Fruit fly (Drosophila melanogaster) whole organism, embryonic: ENCODE results near the gene Trpgamma.

Source experiments
- Blimp-1 ChIP-seq: fragments of 200-800 bp; sonication (Bioruptor generic); optimal IDR thresholded peaks from 3 replicates; lab custom pipeline; 2018; ENCODE audit warnings: missing biosample characterization, missing genetic modification characterization, mild to moderate bottlenecking, moderate library complexity, missing genetic modification reagents
- Bteb2 ChIP-seq: fragments of 200-800 bp; sonication (Bioruptor generic); optimal IDR thresholded peaks from 2 replicates; lab custom pipeline; 2016; ENCODE audit warnings: missing biosample characterization, missing genetic modification characterization
- CG10267 ChIP-seq: fragments of 200-800 bp; sonication (Bioruptor generic); optimal IDR thresholded peaks from 2 replicates; lab custom pipeline; 2018; ENCODE audit warnings: missing biosample characterization, mild to moderate bottlenecking, missing genetic modification characterization, moderate library complexity
- CG10654 ChIP-seq: fragments of 200-800 bp; sonication (Bioruptor generic); optimal IDR thresholded peaks from 2 replicates; lab custom pipeline; 2016; ENCODE audit warnings: missing biosample characterization, missing genetic modification characterization
- CG10979 ChIP-seq: fragments of 200-800 bp; sonication (Bioruptor generic); optimal IDR thresholded peaks from 2 replicates; lab custom pipeline; 2018; ENCODE audit warnings: missing biosample characterization, mild to moderate bottlenecking, missing genetic modification characterization, moderate library complexity
- CG11085 ChIP-seq: fragments of 200-800 bp; sonication (Bioruptor generic); IDR thresholded peaks from 2 replicates; pipeline ENCODE4 v1.3.6; 2022; ENCODE audit warnings: missing biosample characterization, missing genetic modification characterization
- CG11398 ChIP-seq: fragments of 200-800 bp; sonication (Bioruptor generic); optimal IDR thresholded peaks from 2 replicates; lab custom pipeline; 2016; ENCODE audit warnings: missing biosample characterization, missing genetic modification characterization
- CG14860 ChIP-seq: fragments of 200-800 bp; sonication (Bioruptor generic); IDR thresholded peaks from 3 replicates; pipeline ENCODE4 v1.3.6; 2022; ENCODE audit warnings: missing biosample characterization, missing genetic modification characterization; ENCODE audit not compliant: partially characterized antibody
- CG1603 ChIP-seq: fragments of 200-800 bp; sonication (Bioruptor generic); optimal IDR thresholded peaks from 2 replicates; lab custom pipeline; 2019; ENCODE audit warnings: missing biosample characterization, mild to moderate bottlenecking, missing genetic modification characterization, moderate library complexity
- CG16813 ChIP-seq: fragments of 200-800 bp; sonication (Bioruptor generic); IDR thresholded peaks from 3 replicates; pipeline ENCODE4 v1.3.6; 2022; ENCODE audit warnings: missing biosample characterization, missing genetic modification characterization; ENCODE audit not compliant: partially characterized antibody
- CG16815 ChIP-seq: fragments of 200-800 bp; sonication (Bioruptor generic); optimal IDR thresholded peaks from 3 replicates; lab custom pipeline; 2017; ENCODE audit warnings: missing biosample characterization, mild to moderate bottlenecking, missing genetic modification characterization
- CG17802 ChIP-seq: fragments of 200-800 bp; sonication (Bioruptor generic); optimal IDR thresholded peaks from 2 replicates; lab custom pipeline; 2018; ENCODE audit warnings: missing biosample characterization, mild to moderate bottlenecking, missing genetic modification characterization, moderate library complexity
- CG30403 ChIP-seq: fragments of 200-800 bp; sonication (Bioruptor generic); optimal IDR thresholded peaks from 3 replicates; lab custom pipeline; 2016; ENCODE audit warnings: missing biosample characterization, missing genetic modification characterization
- CG31365 ChIP-seq: fragments of 200-800 bp; sonication (Bioruptor generic); optimal IDR thresholded peaks from 2 replicates; lab custom pipeline; 2018; ENCODE audit warnings: missing biosample characterization, mild to moderate bottlenecking, missing genetic modification characterization
- CG31441 ChIP-seq: fragments of 200-800 bp; sonication (Bioruptor generic); IDR thresholded peaks from 2 replicates; pipeline ENCODE4 v1.3.6; 2022; ENCODE audit warnings: missing biosample characterization, missing genetic modification characterization
- CG3163 ChIP-seq: fragments of 200-800 bp; sonication (Bioruptor generic); optimal IDR thresholded peaks from 3 replicates; lab custom pipeline; 2016; ENCODE audit warnings: missing biosample characterization, missing genetic modification characterization
- CG34422 ChIP-seq: fragments of 200-800 bp; sonication (Bioruptor generic); IDR thresholded peaks from 3 replicates; pipeline ENCODE4 v1.3.6; 2022; ENCODE audit warnings: missing biosample characterization, missing genetic modification characterization
- CG3838 ChIP-seq: fragments of 200-800 bp; sonication (Bioruptor generic); optimal IDR thresholded peaks from 3 replicates; lab custom pipeline; 2016; ENCODE audit warnings: missing biosample characterization, missing genetic modification characterization
- CG4617 ChIP-seq: fragments of 200-800 bp; sonication (Bioruptor generic); optimal IDR thresholded peaks from 3 replicates; lab custom pipeline; 2016; ENCODE audit warnings: missing biosample characterization, missing genetic modification characterization, borderline replicate concordance
- CG6254 ChIP-seq: fragments of 200-800 bp; sonication (Bioruptor generic); optimal IDR thresholded peaks from 3 replicates; lab custom pipeline; 2017; ENCODE audit warnings: mild to moderate bottlenecking, missing biosample characterization, missing genetic modification reagents, missing genetic modification characterization
- CG7745 ChIP-seq: fragments of 200-800 bp; sonication (Bioruptor generic); optimal IDR thresholded peaks from 2 replicates; lab custom pipeline; 2018; ENCODE audit warnings: missing biosample characterization, mild to moderate bottlenecking, missing genetic modification characterization, moderate library complexity
- CG9437 ChIP-seq: fragments of 200-800 bp; sonication (Bioruptor generic); optimal IDR thresholded peaks from 2 replicates; lab custom pipeline; 2018; ENCODE audit warnings: missing biosample characterization, mild to moderate bottlenecking, missing genetic modification characterization
- Chrac-16 ChIP-seq: fragments of 200-800 bp; sonication (Bioruptor generic); optimal IDR thresholded peaks from 3 replicates; lab custom pipeline; 2016; ENCODE audit warnings: missing biosample characterization, missing genetic modification characterization
- CoRest ChIP-seq: fragments of 200-800 bp; sonication (Bioruptor generic); optimal IDR thresholded peaks from 3 replicates; lab custom pipeline; 2018; ENCODE audit warnings: missing biosample characterization, mild to moderate bottlenecking, missing genetic modification characterization, moderate library complexity
- Eip74EF ChIP-seq, 2 experiments: fragments of 200-800 bp in 1 of 2; fragments of >200 bp in 1 of 2; sonication (Bioruptor generic) in 1 of 2; optimal IDR thresholded peaks; 2 replicates each; lab custom pipeline; 2017 to 2019; ENCODE audit warnings: missing biosample characterization in 2 of 2, missing genetic modification characterization in 2 of 2, mild to moderate bottlenecking in 1 of 2, moderate library complexity in 1 of 2
- Gug ChIP-seq: fragments of 200-800 bp; sonication (Bioruptor generic); IDR thresholded peaks from 4 replicates; pipeline ENCODE4 v1.3.6; 2022; ENCODE audit warnings: missing biosample characterization, missing genetic modification characterization
- MBD-R2 ChIP-seq: fragments of 200-800 bp; sonication (Bioruptor generic); IDR thresholded peaks from 2 replicates; pipeline ENCODE4 v1.3.6; 2022; ENCODE audit warnings: missing biosample characterization, missing genetic modification characterization
- Myb ChIP-seq: fragments of 200-800 bp; sonication (Bioruptor generic); optimal IDR thresholded peaks from 2 replicates; lab custom pipeline; 2016; ENCODE audit warnings: missing biosample characterization, missing genetic modification characterization
- NC2β ChIP-seq: fragments of 200-800 bp; sonication (Bioruptor generic); optimal IDR thresholded peaks from 2 replicates; lab custom pipeline; 2016; ENCODE audit warnings: missing biosample characterization, missing genetic modification characterization
- Oli ChIP-seq: fragments of 200-800 bp; sonication (Bioruptor generic); optimal IDR thresholded peaks from 2 replicates; lab custom pipeline; 2018; ENCODE audit warnings: missing biosample characterization, mild to moderate bottlenecking, missing genetic modification characterization, moderate library complexity
- Spps ChIP-seq: fragments of 200-800 bp; sonication (Bioruptor generic); optimal IDR thresholded peaks from 2 replicates; lab custom pipeline; 2018; ENCODE audit warnings: missing biosample characterization, mild to moderate bottlenecking, missing genetic modification characterization
- amos ChIP-seq: fragments of 200-800 bp; sonication (Bioruptor generic); IDR thresholded peaks from 2 replicates; pipeline ENCODE4 v1.3.6; 2022; ENCODE audit warnings: missing biosample characterization, missing genetic modification characterization; ENCODE audit not compliant: partially characterized antibody
- bigmax ChIP-seq: fragments of 200-800 bp; sonication (Bioruptor generic); optimal IDR thresholded peaks from 2 replicates; lab custom pipeline; 2018; ENCODE audit warnings: missing biosample characterization, mild to moderate bottlenecking, missing genetic modification characterization
- bsh ChIP-seq, 2 experiments: fragments of 200-800 bp; sonication (Bioruptor generic); optimal IDR thresholded peaks; 2 replicates each; lab custom pipeline; 2017 to 2018; ENCODE audit warnings: mild to moderate bottlenecking in 2 of 2, missing biosample characterization in 2 of 2, missing genetic modification characterization in 2 of 2, moderate library complexity in 1 of 2
- crol ChIP-seq: fragments of 200-800 bp; sonication (Bioruptor generic); IDR thresholded peaks from 2 replicates; pipeline ENCODE4 v1.3.6; 2022; ENCODE audit warnings: missing biosample characterization, missing genetic modification characterization
- cwo ChIP-seq: fragments of 200-800 bp; sonication (Bioruptor generic); optimal IDR thresholded peaks from 3 replicates; lab custom pipeline; 2017; ENCODE audit warnings: missing biosample characterization, missing genetic modification characterization, mild to moderate bottlenecking, moderate library complexity, missing genetic modification reagents
- dmrt99B ChIP-seq: fragments of 200-800 bp; sonication (Bioruptor generic); optimal IDR thresholded peaks from 2 replicates; lab custom pipeline; 2018; ENCODE audit warnings: missing biosample characterization, mild to moderate bottlenecking, missing genetic modification characterization, moderate library complexity
- eve ChIP-seq, 2 experiments: fragments of >200 bp; optimal IDR thresholded peaks; 2 replicates each; lab custom pipeline; 2017; ENCODE audit warnings: missing biosample characterization in 2 of 2, missing genetic modification characterization in 2 of 2
- gcm2 ChIP-seq: fragments of 200-800 bp; sonication (Bioruptor generic); optimal IDR thresholded peaks from 2 replicates; lab custom pipeline; 2016; ENCODE audit warnings: missing biosample characterization, missing genetic modification characterization
- grau ChIP-seq: fragments of 200-800 bp; optimal IDR thresholded peaks from 3 replicates; lab custom pipeline; 2019; ENCODE audit warnings: missing biosample characterization, mild to moderate bottlenecking, missing genetic modification characterization, moderate library complexity
- ind ChIP-seq: fragments of 200-800 bp; sonication (Bioruptor generic); optimal IDR thresholded peaks from 3 replicates; lab custom pipeline; 2016; ENCODE audit warnings: missing biosample characterization, missing genetic modification characterization
- kay ChIP-seq: fragments of 200-800 bp; sonication (Bioruptor generic); optimal IDR thresholded peaks from 2 replicates; lab custom pipeline; 2016; ENCODE audit warnings: missing biosample characterization, missing genetic modification characterization
- lilli ChIP-seq: fragments of 200-800 bp; sonication (Bioruptor generic); optimal IDR thresholded peaks from 3 replicates; lab custom pipeline; 2016; ENCODE audit warnings: missing biosample characterization, missing genetic modification characterization
- mam ChIP-seq: fragments of 200-800 bp; sonication (Bioruptor generic); optimal IDR thresholded peaks from 3 replicates; lab custom pipeline; 2016; ENCODE audit warnings: missing biosample characterization, missing genetic modification characterization
- pfk ChIP-seq: fragments of 200-800 bp; sonication (Bioruptor generic); optimal IDR thresholded peaks from 2 replicates; lab custom pipeline; 2018; ENCODE audit warnings: missing biosample characterization, mild to moderate bottlenecking, missing genetic modification characterization, moderate library complexity
- row ChIP-seq: fragments of 200-800 bp; sonication (Bioruptor generic); IDR thresholded peaks from 3 replicates; pipeline ENCODE4 v1.3.6; 2022; ENCODE audit warnings: missing biosample characterization, missing genetic modification characterization
- scrt ChIP-seq: fragments of 200-800 bp; sonication (Bioruptor generic); optimal IDR thresholded peaks from 2 replicates; lab custom pipeline; 2018; ENCODE audit warnings: missing biosample characterization, mild to moderate bottlenecking, missing genetic modification characterization, moderate library complexity
- sqz ChIP-seq: fragments of 200-800 bp; sonication (Bioruptor generic); optimal IDR thresholded peaks from 3 replicates; lab custom pipeline; 2018; ENCODE audit warnings: missing biosample characterization, mild to moderate bottlenecking, missing genetic modification characterization
- vnd ChIP-seq: fragments of 200-800 bp; sonication (Bioruptor generic); IDR thresholded peaks from 3 replicates; pipeline ENCODE4 v1.3.6; 2022; ENCODE audit warnings: missing biosample characterization, missing genetic modification characterization; ENCODE audit not compliant: partially characterized antibody

Gene Trpgamma

DNA sequence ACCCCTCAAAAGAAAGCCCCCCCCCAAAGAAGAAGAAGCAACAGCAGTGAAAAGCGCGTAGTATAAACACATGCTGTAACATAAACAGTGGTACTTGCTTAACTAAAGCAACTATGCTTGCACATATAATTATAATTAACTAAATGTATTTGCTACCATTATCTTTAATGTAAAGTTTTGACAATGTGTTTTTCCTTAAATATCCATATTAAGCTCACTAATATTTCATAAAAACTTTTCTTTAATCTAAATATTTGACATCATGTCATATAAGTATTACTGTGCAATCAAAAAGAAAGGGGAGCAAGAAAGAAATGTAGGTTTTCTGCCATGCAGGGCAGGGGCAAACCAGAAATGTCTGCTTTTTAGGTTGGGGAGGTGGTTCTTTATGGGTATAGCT lies 40.3 kb upstream of the Trpgamma start (continued):
- TF ChIP-seq Myb (GFP tag; lab: Kevin White, UChicago) = no peak
- TF ChIP-seq Oli (tag; lab: Kevin White, UChicago) = no peak
- TF ChIP-seq CG34422 = 0 out of 3 replicates have a peak, but pooled peaks have one; percentile 34
- TF ChIP-seq lilli = no peak
- TF ChIP-seq CG1603 = no peak
- no peak for TF ChIP-seq pfk (GFP tag; lab: Kevin White, UChicago)
- TF ChIP-seq CG6254 (GFP tag; lab: Kevin White, UChicago) = no peak
- TF ChIP-seq Eip74EF (GFP tag; optimal IDR thresholded peaks at IDR 0.05; lab: Kevin White, UChicago) = no peak
- TF ChIP-seq CG30403 (GFP tag; lab: Kevin White, UChicago) = no peak
- TF ChIP-seq CG10979 (tag; lab: Kevin White, UChicago) = no peak
- no peak for TF ChIP-seq row
- TF ChIP-seq CG16813 (GFP tag; lab: Robert Waterston, UW) = no peak
- TF ChIP-seq CG9437 = no peak
- peak; percentile 43 for TF ChIP-seq cwo (GFP tag; lab: Kevin White, UChicago)
- no peak for TF ChIP-seq bigmax (GFP tag; lab: Kevin White, UChicago)
- peak; percentile 81 for TF ChIP-seq crol (GFP tag; lab: Robert Waterston, UW)
- no peak for TF ChIP-seq bsh (GFP tag; optimal IDR thresholded peaks at IDR 0.05; lab: Kevin White, UChicago)
- TF ChIP-seq CG10654 (GFP tag; lab: Kevin White, UChicago) = peak; percentile 11
- peak; percentile 56 for TF ChIP-seq Blimp-1 (GFP tag; lab: Kevin White, UChicago)
- TF ChIP-seq NC2β = no peak
- TF ChIP-seq CG11085 (GFP tag; lab: Robert Waterston, UW) = no peak
- TF ChIP-seq CG4617 (GFP tag; lab: Kevin White, UChicago) = no peak
- no peak for TF ChIP-seq CG14860 (GFP tag; lab: Robert Waterston, UW)
- no peak for TF ChIP-seq CG10267 (tag; lab: Kevin White, UChicago)
- TF ChIP-seq dmrt99B = peak; percentile 58
- TF ChIP-seq scrt (GFP tag; lab: Kevin White, UChicago) = peak; percentile 40
- TF ChIP-seq CG31365 (tag; lab: Kevin White, UChicago) = no peak
- TF ChIP-seq CG16815 (GFP tag; lab: Kevin White, UChicago) = no peak
- TF ChIP-seq Spps (tag; lab: Kevin White, UChicago) = no peak
- no peak for TF ChIP-seq CoRest (tag; lab: Kevin White, UChicago)
- TF ChIP-seq Gug (GFP tag; lab: Robert Waterston, UW) = no peak
- no peak for TF ChIP-seq CG3838 (GFP tag; lab: Kevin White, UChicago)
- no peak for TF ChIP-seq Bteb2 (GFP tag; lab: Kevin White, UChicago)
- peak; percentile 34 for TF ChIP-seq ind
- peak; percentile 10 for TF ChIP-seq grau (tag; lab: Kevin White, UChicago)

DNA sequence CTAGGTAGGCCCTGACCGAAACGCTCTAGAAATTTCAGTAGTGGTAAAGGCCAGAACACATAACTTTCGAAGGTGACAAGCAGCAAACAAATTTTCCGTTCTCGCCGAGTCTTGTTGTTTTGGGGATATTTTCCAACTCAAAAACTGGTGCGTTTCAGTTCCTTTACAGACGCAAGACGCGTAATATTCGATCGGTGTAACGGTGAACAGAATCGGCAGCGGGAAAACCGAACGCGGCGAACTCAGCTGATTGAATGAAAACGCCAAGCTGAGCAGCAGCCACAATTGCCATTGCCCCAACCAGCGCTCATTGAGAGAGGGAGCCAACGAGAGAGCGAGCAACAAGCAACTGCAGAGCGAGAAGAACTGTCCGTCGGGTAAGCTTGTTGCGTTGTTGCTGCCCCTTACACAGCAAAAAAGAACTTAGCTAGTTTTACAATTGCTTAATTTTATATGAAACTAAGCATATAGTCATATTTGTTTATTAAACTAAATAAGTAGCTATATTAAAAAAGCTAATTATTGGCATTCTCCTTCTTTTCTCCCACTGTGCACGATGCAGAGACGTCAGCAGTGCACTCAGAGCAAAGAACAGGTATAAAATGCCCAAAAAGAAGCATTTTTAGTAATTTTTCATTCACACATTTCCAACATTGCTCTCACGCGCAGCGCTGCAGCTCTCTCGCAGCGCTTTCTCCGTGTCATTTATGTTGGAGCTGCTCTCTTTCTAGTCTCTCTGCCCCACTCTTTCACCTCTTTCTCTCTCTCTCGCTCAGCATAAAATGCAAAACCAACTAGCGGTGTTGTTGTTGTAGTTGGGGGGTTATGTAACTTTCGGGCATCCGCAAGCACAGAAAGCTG lies 39.6 kb upstream of the Trpgamma start, which contains the start of the genes Cyt-c-d and CG31808:
TSS of gene Cyt-c-d (plus strand) at position 51 of the 861 bp plus-strand sequence.
TSS of gene CG31808 (minus strand) at position 355 of the 861 bp plus-strand sequence.
- TF ChIP-seq gcm2 (GFP tag; lab: Kevin White, UChicago) (peak; percentile 93), CG11398 (GFP tag; lab: Kevin White, UChicago) (peak; percentile 87), vnd (GFP tag; lab: Robert Waterston, UW) (no peak), MBD-R2 (GFP tag; lab: Robert Waterston, UW) (peak; percentile 86), amos (GFP tag; lab: Robert Waterston, UW) (no peak; the same call in 1 of the 2 replicates), CG7745 (tag; lab: Kevin White, UChicago) (peak; percentile 59), CG3163 (peak; percentile 60), mam (GFP tag; lab: Kevin White, UChicago) (peak; percentile 91), kay (GFP tag; lab: Kevin White, UChicago) (peak; percentile 89), sqz (GFP tag; lab: Kevin White, UChicago) (peak; percentile 91), Chrac-16 (GFP tag; lab: Kevin White, UChicago) (peak; percentile 96), CG17802 (tag; lab: Kevin White, UChicago) (peak; percentile 87), eve (GFP tag; optimal IDR thresholded peaks at IDR 0.05; lab: Kevin White, UChicago) (peak in 1 of 2 experiments; percentile 99), CG31441 (GFP tag; lab: Robert Waterston, UW) (peak; percentile 95)
